Fruit fly (Drosophila melanogaster) whole organism, pupa: Measurements from ENCODE around the gene yellow-e2.

Experiments
- CG10348 ChIP-seq: fragments of 200-800 bp; sonication (Bioruptor generic); IDR thresholded peaks from 2 replicates; pipeline ENCODE4 v1.3.6; 2022; ENCODE audit warnings: missing biosample characterization, missing genetic modification characterization
- CG12605 ChIP-seq: fragments of 200-800 bp; sonication (Bioruptor generic); IDR thresholded peaks from 2 replicates; pipeline ENCODE4 v1.3.6; 2022; ENCODE audit warnings: missing biosample characterization, missing genetic modification characterization
- CG13204 ChIP-seq: fragments of 200-800 bp; sonication (Bioruptor generic); optimal IDR thresholded peaks from 2 replicates; lab custom pipeline; 2018; ENCODE audit warnings: missing biosample characterization, mild to moderate bottlenecking, missing genetic modification characterization, moderate library complexity
- CG14655 ChIP-seq: fragments of 200-800 bp; sonication (Bioruptor generic); optimal IDR thresholded peaks from 3 replicates; lab custom pipeline; 2017; ENCODE audit warnings: mild to moderate bottlenecking, missing biosample characterization, missing genetic modification reagents, missing genetic modification characterization
- CG15710 ChIP-seq: fragments of 200-800 bp; sonication (Bioruptor generic); optimal IDR thresholded peaks from 2 replicates; lab custom pipeline; 2018; ENCODE audit warnings: missing biosample characterization, mild to moderate bottlenecking, missing genetic modification characterization, moderate library complexity
- CG17806 ChIP-seq: fragments of 200-800 bp; sonication (Bioruptor generic); optimal IDR thresholded peaks from 2 replicates; lab custom pipeline; 2018; ENCODE audit warnings: missing biosample characterization, mild to moderate bottlenecking, missing genetic modification characterization, moderate library complexity
- CG32121 ChIP-seq: fragments of 200-800 bp; sonication (Bioruptor generic); IDR thresholded peaks from 2 replicates; pipeline ENCODE4 v1.3.6; 2022; ENCODE audit warnings: missing biosample characterization, missing genetic modification characterization
- CG34367 ChIP-seq: fragments of 200-800 bp; sonication (Bioruptor generic); optimal IDR thresholded peaks from 2 replicates; lab custom pipeline; 2018; ENCODE audit warnings: missing biosample characterization, mild to moderate bottlenecking, missing genetic modification characterization
- CG4496 ChIP-seq: fragments of 200-800 bp; sonication (Bioruptor generic); IDR thresholded peaks from 3 replicates; pipeline ENCODE4 v1.3.6; 2022; ENCODE audit warnings: missing biosample characterization, missing genetic modification characterization
- CG8159 ChIP-seq: fragments of 200-800 bp; sonication (Bioruptor generic); optimal IDR thresholded peaks from 3 replicates; lab custom pipeline; 2018; ENCODE audit warnings: missing biosample characterization, mild to moderate bottlenecking, missing genetic modification characterization, moderate library complexity
- CG8301 ChIP-seq: fragments of 200-800 bp; sonication (Bioruptor generic); optimal IDR thresholded peaks from 2 replicates; lab custom pipeline; 2018; ENCODE audit warnings: missing biosample characterization, mild to moderate bottlenecking, missing genetic modification characterization
- CG9948 ChIP-seq: fragments of 200-800 bp; sonication (Bioruptor generic); optimal IDR thresholded peaks from 2 replicates; lab custom pipeline; 2018; ENCODE audit warnings: missing biosample characterization, mild to moderate bottlenecking, missing genetic modification characterization, moderate library complexity
- D1 ChIP-seq: fragments of 200-800 bp; sonication (Bioruptor generic); optimal IDR thresholded peaks from 2 replicates; lab custom pipeline; 2018; ENCODE audit warnings: missing biosample characterization, mild to moderate bottlenecking, missing genetic modification characterization, moderate library complexity
- EcR ChIP-seq: fragments of 200-800 bp; sonication (Bioruptor generic); optimal IDR thresholded peaks from 3 replicates; lab custom pipeline; 2019; ENCODE audit warnings: missing biosample characterization, missing genetic modification characterization, mild to moderate bottlenecking, moderate library complexity, missing genetic modification reagents
- Ets98B ChIP-seq: fragments of 200-800 bp; sonication (Bioruptor generic); IDR thresholded peaks from 2 replicates; pipeline ENCODE4 v1.3.6; 2022; ENCODE audit warnings: missing biosample characterization, missing genetic modification characterization
- Pif1A ChIP-seq: fragments of 200-800 bp; sonication (Bioruptor generic); optimal IDR thresholded peaks from 3 replicates; lab custom pipeline; 2016; ENCODE audit warnings: missing biosample characterization, missing genetic modification characterization
- Pif1B ChIP-seq: fragments of 200-800 bp; sonication (Bioruptor generic); optimal IDR thresholded peaks from 3 replicates; lab custom pipeline; 2016; ENCODE audit warnings: missing biosample characterization, missing genetic modification characterization
- Snoo ChIP-seq: fragments of 200-800 bp; sonication (Bioruptor generic); optimal IDR thresholded peaks from 3 replicates; lab custom pipeline; 2017; ENCODE audit warnings: missing biosample characterization, mild to moderate bottlenecking, missing genetic modification characterization, inconsistent platforms
- fd96Ca ChIP-seq: fragments of 200-800 bp; sonication (Bioruptor generic); IDR thresholded peaks from 3 replicates; pipeline ENCODE4 v1.3.6; 2022; ENCODE audit warnings: missing biosample characterization, missing genetic modification characterization
- gl ChIP-seq: fragments of 200-800 bp; sonication (Bioruptor generic); optimal IDR thresholded peaks from 2 replicates; lab custom pipeline; 2018; ENCODE audit warnings: missing biosample characterization, mild to moderate bottlenecking, missing genetic modification characterization
- rn ChIP-seq: fragments of 200-800 bp; sonication (Bioruptor generic); IDR thresholded peaks from 2 replicates; pipeline ENCODE4 v1.3.6; 2022; ENCODE audit warnings: missing biosample characterization, missing genetic modification characterization

Gene yellow-e2

DNA sequence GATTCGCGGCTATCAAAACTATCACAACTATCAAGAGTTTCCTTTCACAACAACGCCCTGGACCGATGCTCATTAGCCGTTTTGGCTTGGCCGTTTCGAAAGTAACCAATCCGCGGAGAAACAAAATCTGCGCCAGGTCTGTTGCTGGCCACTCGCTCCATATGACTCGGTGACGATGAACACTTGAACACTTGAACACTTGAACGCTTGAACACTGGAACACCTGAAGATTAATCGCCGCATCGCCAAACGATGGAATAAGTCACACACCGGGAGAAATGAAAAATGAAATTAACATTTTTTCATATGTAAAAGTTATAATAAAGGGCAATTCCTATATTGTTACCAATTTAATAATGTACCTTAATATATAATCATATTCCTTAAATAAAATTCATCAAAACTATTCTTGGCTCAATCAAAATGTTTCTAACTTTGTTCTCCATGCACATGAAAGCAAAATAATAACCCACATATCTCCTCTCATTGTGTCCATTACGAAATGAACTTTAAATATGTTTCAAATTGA lies 10.3 kb upstream of the yellow-e2 start:
- TF ChIP-seq Pif1A (GFP tag; lab: Kevin White, UChicago) (no peak), CG4496 (GFP tag; lab: Robert Waterston, UW) (no peak), fd96Ca (GFP tag; lab: Robert Waterston, UW) (no peak), gl (tag; lab: Kevin White, UChicago) (no peak), CG34367 (tag; lab: Kevin White, UChicago) (no peak), CG15710 (tag; lab: Kevin White, UChicago) (no peak), Snoo (tag; lab: Kevin White, UChicago) (no peak), CG8301 (tag; lab: Kevin White, UChicago) (no peak), CG9948 (no peak)

DNA sequence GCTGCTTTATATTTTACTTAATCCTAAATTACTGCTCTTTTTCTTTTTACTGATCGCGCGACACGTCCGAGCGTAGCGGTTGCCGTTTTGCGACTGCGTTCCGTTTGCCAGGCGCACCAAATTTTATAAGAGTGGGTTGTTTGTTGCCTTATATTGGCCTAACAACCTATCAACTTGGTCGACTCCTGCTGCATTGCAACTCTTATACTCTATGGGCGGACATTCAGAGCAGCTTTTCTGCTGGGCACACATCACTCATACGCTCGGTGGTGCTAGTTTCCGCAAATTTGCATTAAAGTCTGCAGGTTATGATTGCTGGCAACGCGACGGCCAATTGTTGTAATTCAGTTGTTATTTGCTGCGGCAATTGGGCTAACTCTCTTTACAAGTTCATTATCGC lies 8.4 kb upstream of the yellow-e2 start, which contains the start of gene yellow-e:
Gene yellow-e, minus strand, starts transcription at position 101 of the 400 bp plus-strand sequence.
- TF ChIP-seq CG15710 (tag; lab: Kevin White, UChicago) (no peak), CG4496 (GFP tag; lab: Robert Waterston, UW) (0 out of 3 replicates have a peak, but pooled peaks have one; percentile 19)

DNA sequence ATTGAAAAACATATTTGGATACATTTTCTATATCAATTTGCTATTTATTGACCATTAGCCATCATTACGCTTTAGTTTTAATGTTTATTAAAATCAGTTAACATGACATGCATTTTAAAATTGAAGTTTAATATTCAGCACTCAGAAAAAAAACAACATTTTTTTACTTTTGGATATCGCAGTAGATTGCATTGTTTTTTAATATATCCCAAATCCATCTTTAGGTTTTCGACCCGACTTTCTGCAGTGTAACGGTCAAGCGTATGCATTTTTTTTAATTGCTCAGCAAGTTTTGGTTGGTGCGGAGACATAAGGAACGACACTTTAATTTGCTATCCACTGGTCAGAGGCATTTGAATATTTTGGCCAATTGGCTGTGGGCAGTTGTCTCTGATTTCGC lies 5.9 kb upstream of the yellow-e2 start:
- peak; percentile 32 for TF ChIP-seq Ets98B (GFP tag; lab: Robert Waterston, UW)
- TF ChIP-seq CG17806 (tag; lab: Kevin White, UChicago), result no peak
- TF ChIP-seq CG32121 (GFP tag; lab: Robert Waterston, UW), result peak; percentile 18; the same call in 1 of the 2 replicates
- no peak for TF ChIP-seq D1

DNA sequence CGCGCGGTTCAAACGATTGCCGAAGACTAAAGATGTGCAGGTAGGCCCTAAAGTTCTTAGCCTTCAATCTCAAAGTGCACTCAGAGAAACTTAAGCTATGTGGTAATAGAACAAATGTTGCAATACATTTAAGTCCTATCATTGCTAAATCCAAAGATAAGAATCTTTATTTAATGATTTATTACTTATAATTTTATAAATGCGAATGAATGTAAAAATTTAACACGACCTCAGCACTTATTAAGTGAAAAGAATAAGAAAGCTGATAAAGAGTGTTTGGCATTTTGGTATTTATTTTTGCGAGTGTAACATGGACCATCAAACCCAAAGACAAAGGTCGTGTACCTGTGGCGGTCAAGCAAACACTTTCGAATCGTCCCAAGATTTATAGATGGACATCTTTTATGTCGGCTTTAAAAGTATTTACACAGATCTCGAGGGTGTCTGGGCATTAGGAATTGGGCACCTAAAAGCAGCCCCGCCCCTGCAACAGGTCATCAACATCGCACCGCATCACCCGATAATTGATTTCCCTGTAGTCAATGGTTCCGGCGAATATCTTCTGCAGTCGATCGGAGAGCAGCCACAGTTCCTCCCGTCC lies 1.9 kb downstream of the yellow-e2 start, which contains the start of gene yellow-e3:
Gene yellow-e3, minus strand, starts transcription at position 30 of the 601 bp plus-strand sequence.
- TF ChIP-seq CG32121 (GFP tag; lab: Robert Waterston, UW) (no peak), CG34367 (tag; lab: Kevin White, UChicago) (no peak), CG10348 (GFP tag; lab: Robert Waterston, UW) (no peak), D1 (no peak), CG15710 (tag; lab: Kevin White, UChicago) (no peak), CG17806 (tag; lab: Kevin White, UChicago) (no peak), Snoo (tag; lab: Kevin White, UChicago) (no peak), CG4496 (GFP tag; lab: Robert Waterston, UW) (no peak), Pif1B (GFP tag; lab: Kevin White, UChicago) (no peak)
- TF ChIP-seq, all 21 proteins: peak for 0

DNA sequence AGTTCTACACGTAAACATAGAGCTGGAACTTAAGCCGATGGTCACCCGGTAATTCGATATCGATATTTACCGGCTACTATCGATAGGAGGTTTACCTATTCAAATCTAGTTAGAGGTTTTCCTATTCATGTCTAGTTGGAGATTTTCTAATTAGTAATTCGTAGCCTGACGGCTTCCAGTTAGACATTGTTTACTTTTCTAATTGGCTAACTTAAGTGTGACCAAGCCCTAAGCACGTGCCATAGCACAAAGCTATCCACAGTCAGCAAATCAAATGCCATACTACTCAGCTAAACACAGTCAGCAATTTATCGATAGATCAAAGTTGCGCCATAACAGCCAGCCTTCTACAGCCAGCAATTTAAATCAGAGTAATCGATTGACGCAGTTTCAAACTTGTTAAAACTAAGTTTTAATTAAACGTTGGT lies 3.8 kb downstream of the yellow-e2 start, which contains the start of gene Dpm3:
Gene Dpm3, minus strand, starts transcription at position 20 of the 428 bp plus-strand sequence.
- TF ChIP-seq fd96Ca (GFP tag; lab: Robert Waterston, UW), result no peak
- TF ChIP-seq Pif1B (GFP tag; lab: Kevin White, UChicago), result no peak
- TF ChIP-seq Pif1A (GFP tag; lab: Kevin White, UChicago), result no peak
- TF ChIP-seq EcR, result no peak
- no peak for TF ChIP-seq CG10348 (GFP tag; lab: Robert Waterston, UW)
- TF ChIP-seq rn (GFP tag; lab: Robert Waterston, UW), result no peak
- TF ChIP-seq gl (tag; lab: Kevin White, UChicago), result no peak
- TF ChIP-seq D1, result no peak
- TF ChIP-seq CG8301 (tag; lab: Kevin White, UChicago), result no peak
- no peak for TF ChIP-seq CG13204 (GFP tag; lab: Kevin White, UChicago)
- TF ChIP-seq Snoo (tag; lab: Kevin White, UChicago), result no peak
- TF ChIP-seq CG14655 (GFP tag; lab: Kevin White, UChicago), result no peak
- no peak for TF ChIP-seq CG9948
- no peak for TF ChIP-seq CG17806 (tag; lab: Kevin White, UChicago)
- no peak for TF ChIP-seq CG12605 (GFP tag; lab: Robert Waterston, UW)
- TF ChIP-seq CG8159 (tag; lab: Kevin White, UChicago), result no peak

DNA sequence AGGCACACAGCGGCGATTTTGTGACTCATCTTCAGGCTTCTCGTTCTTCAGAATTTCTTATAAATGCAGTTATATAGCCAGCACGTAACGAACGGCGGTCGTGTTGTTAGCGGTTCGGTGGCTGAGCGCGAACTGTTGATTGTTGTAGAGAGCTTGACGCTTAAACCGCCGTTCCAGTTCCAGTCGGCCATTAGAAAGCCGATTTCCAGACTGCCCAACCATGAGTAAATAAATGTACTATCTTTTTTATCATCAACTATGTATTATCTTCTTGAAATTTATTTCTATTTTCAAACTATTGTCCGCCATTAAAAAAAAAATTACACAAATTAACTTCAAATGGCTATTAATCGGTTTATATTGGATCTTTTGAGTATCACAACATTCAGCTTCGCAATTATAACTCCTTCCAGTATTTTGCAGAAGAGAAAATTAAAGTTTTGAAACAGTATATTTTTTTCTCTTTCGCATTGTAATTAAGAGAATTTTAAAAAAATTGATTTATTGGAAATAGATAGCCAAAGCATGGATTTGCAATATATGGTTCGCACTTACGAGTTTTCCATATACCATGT lies 5.0 kb downstream of the yellow-e2 start, which contains the start of gene GILT1:
Gene GILT1, minus strand, starts transcription at position 141 of the 575 bp plus-strand sequence.
- TF ChIP-seq Snoo (tag; lab: Kevin White, UChicago) (no peak), Ets98B (GFP tag; lab: Robert Waterston, UW) (no peak), CG12605 (GFP tag; lab: Robert Waterston, UW) (0 out of 2 replicates have a peak, but pooled peaks have one; percentile 5)
